Worm (Caenorhabditis elegans) whole organism, L1 larva: ENCODE results near the gene ZC317.6.
"Not testable (repeated sequence)": the region's sequence is repeated elsewhere in the genome, so short reads cannot be mapped to it uniquely, and the experiment has no call there.

Experiments
- C04F5.9 ChIP-seq: sonication (generic microtip); optimal IDR thresholded peaks from 2 replicates; lab custom pipeline; 2016; ENCODE audit warnings: missing genetic modification characterization, missing compliant biosample characterization
- C34B4.2 ChIP-seq: sonication (generic microtip); optimal IDR thresholded peaks from 2 replicates; lab custom pipeline; 2017; ENCODE audit warnings: mild to moderate bottlenecking, missing genetic modification characterization, missing compliant biosample characterization
- alr-1 ChIP-seq: fragments of 200-800 bp; sonication (Bioruptor generic); optimal IDR thresholded peaks from 2 replicates; lab custom pipeline; 2018; ENCODE audit warnings: borderline replicate concordance, mild to moderate bottlenecking, missing genetic modification characterization, missing compliant biosample characterization
- blmp-1 ChIP-seq: fragments of 150-350 bp; optimal IDR thresholded peaks from 2 replicates; lab custom pipeline; 2014; ENCODE audit warnings: missing biosample characterization, missing genetic modification characterization
- ceh-8 ChIP-seq: fragments of 200-800 bp; sonication (Bioruptor generic); optimal IDR thresholded peaks from 2 replicates; lab custom pipeline; 2018; ENCODE audit warnings: mild to moderate bottlenecking, missing genetic modification characterization, moderate library complexity, missing compliant biosample characterization
- ceh-82 ChIP-seq, 3 experiments: fragments of 150-350 bp in 1 of 3; sonication (generic microtip) in 2 of 3; optimal IDR thresholded peaks; 2 replicates each; lab custom pipeline; 2014 to 2017; ENCODE audit warnings: missing biosample characterization in 3 of 3, missing genetic modification characterization in 3 of 3
- ceh-88 ChIP-seq: fragments of 200-800 bp; sonication (Bioruptor generic); IDR thresholded peaks from 2 replicates; pipeline ENCODE4 v1.3.6; 2022; ENCODE audit warnings: missing genetic modification characterization, missing compliant biosample characterization
- ces-1 ChIP-seq: fragments of 150-350 bp; optimal IDR thresholded peaks from 2 replicates; lab custom pipeline; 2014; ENCODE audit warnings: missing biosample characterization, missing genetic modification reagents, missing genetic modification characterization
- dpl-1 ChIP-seq, 3 experiments: fragments of 150-350 bp in 2 of 3; sonication (generic microtip) in 1 of 3; optimal IDR thresholded peaks; 2 replicates each; lab custom pipeline; 2014 to 2017; ENCODE audit warnings: missing biosample characterization in 3 of 3, missing genetic modification characterization in 3 of 3, missing genetic modification reagents in 3 of 3
- efl-1 ChIP-seq, 4 experiments: fragments of 150-350 bp; optimal IDR thresholded peaks in 3 of 4; peaks in 1 of 4; 1 replicate in 1 of 4; 2 replicates in 3 of 4; lab custom pipeline; 2014; ENCODE audit warnings: missing biosample characterization in 2 of 4, missing genetic modification characterization in 2 of 4, missing genetic modification reagents in 2 of 4
- efl-3 ChIP-seq: fragments of 200-800 bp; sonication (Bioruptor generic); optimal IDR thresholded peaks from 2 replicates; lab custom pipeline; 2018; ENCODE audit warnings: mild to moderate bottlenecking, missing genetic modification characterization, missing compliant biosample characterization
- egl-13 ChIP-seq: sonication (generic microtip); optimal IDR thresholded peaks from 2 replicates; lab custom pipeline; 2016; ENCODE audit warnings: missing genotype, missing genetic modification reagents, missing genetic modification characterization, missing compliant biosample characterization
- elt-3 ChIP-seq, 6 experiments: fragments of 150-350 bp in 1 of 6; sonication (generic microtip); optimal IDR thresholded peaks; 2 replicates each; lab custom pipeline; 2017 to 2018; ENCODE audit warnings: missing biosample characterization in 6 of 6, missing genetic modification characterization in 6 of 6, inconsistent platforms in 1 of 6
- ets-5 ChIP-seq: fragments of 200-800 bp; sonication (Bioruptor generic); IDR thresholded peaks from 2 replicates; pipeline ENCODE4 v1.3.6; 2022; ENCODE audit warnings: missing genetic modification characterization, missing compliant biosample characterization
- fkh-8 ChIP-seq: sonication (generic microtip); optimal IDR thresholded peaks from 2 replicates; lab custom pipeline; 2016; ENCODE audit warnings: mild to moderate bottlenecking, missing genetic modification characterization, missing compliant biosample characterization
- hlh-4 ChIP-seq: sonication (generic microtip); optimal IDR thresholded peaks from 2 replicates; lab custom pipeline; 2016; ENCODE audit warnings: mild to moderate bottlenecking, missing genetic modification characterization, missing compliant biosample characterization
- jun-1 ChIP-seq: fragments of 150-350 bp; optimal IDR thresholded peaks from 2 replicates; lab custom pipeline; 2014; ENCODE audit warnings: missing biosample characterization, missing genetic modification reagents, missing genetic modification characterization
- lin-35 ChIP-seq, 2 experiments: fragments of 150-350 bp; optimal IDR thresholded peaks; 2 replicates each; lab custom pipeline; 2014; ENCODE audit warnings: missing biosample characterization in 2 of 2, missing genetic modification characterization in 2 of 2, missing genetic modification reagents in 2 of 2
- lin-39 ChIP-seq: fragments of 150-350 bp; optimal IDR thresholded peaks from 2 replicates; lab custom pipeline; 2014; ENCODE audit warnings: missing biosample characterization, missing genetic modification reagents, missing genetic modification characterization
- nhr-11 ChIP-seq: fragments of 150-350 bp; optimal IDR thresholded peaks from 2 replicates; lab custom pipeline; 2014; ENCODE audit warnings: missing biosample characterization, missing genetic modification characterization
- nhr-84 ChIP-seq: sonication (generic microtip); optimal IDR thresholded peaks from 2 replicates; lab custom pipeline; 2017; ENCODE audit warnings: missing biosample characterization, missing genetic modification characterization
- nhr-90 ChIP-seq: sonication (generic microtip); optimal IDR thresholded peaks from 2 replicates; lab custom pipeline; 2016; ENCODE audit warnings: mild to moderate bottlenecking, missing genetic modification characterization, missing compliant biosample characterization; ENCODE audit not compliant: poor library complexity
- pqm-1 ChIP-seq: sonication (generic microtip); optimal IDR thresholded peaks from 3 replicates; lab custom pipeline; 2017; ENCODE audit warnings: missing biosample characterization, missing genetic modification characterization
- snu-23 ChIP-seq: sonication (generic microtip); optimal IDR thresholded peaks from 2 replicates; lab custom pipeline; 2016; ENCODE audit warnings: missing genetic modification characterization, missing compliant biosample characterization
- sptf-1 ChIP-seq: fragments of 150-350 bp; optimal IDR thresholded peaks from 2 replicates; lab custom pipeline; 2014; ENCODE audit warnings: missing biosample characterization, missing genetic modification characterization
- sup-37 ChIP-seq: fragments of 200-800 bp; sonication (Bioruptor generic); optimal IDR thresholded peaks from 2 replicates; lab custom pipeline; 2018; ENCODE audit warnings: mild to moderate bottlenecking, missing genetic modification characterization, missing compliant biosample characterization
- swsn-7 ChIP-seq: sonication (generic microtip); optimal IDR thresholded peaks from 2 replicates; lab custom pipeline; 2016; ENCODE audit warnings: missing genetic modification characterization, missing compliant biosample characterization
- tlp-1 ChIP-seq: fragments of 150-350 bp; optimal IDR thresholded peaks from 2 replicates; lab custom pipeline; 2014; ENCODE audit warnings: missing biosample characterization, missing genetic modification characterization
- unc-130 ChIP-seq: fragments of 150-350 bp; optimal IDR thresholded peaks from 2 replicates; lab custom pipeline; 2017; ENCODE audit warnings: missing biosample characterization, missing genetic modification characterization, inconsistent platforms
- unc-86 ChIP-seq: sonication (generic microtip); optimal IDR thresholded peaks from 2 replicates; lab custom pipeline; 2016; ENCODE audit warnings: missing genetic modification characterization, missing compliant biosample characterization
- xbp-1 ChIP-seq: sonication (generic microtip); optimal IDR thresholded peaks from 2 replicates; lab custom pipeline; 2016; ENCODE audit warnings: missing genetic modification characterization, missing compliant biosample characterization

ZC317.6 gene

ce11 chrV:5484866-5485265, 16.5 kb upstream of the ZC317.6 start, which contains the start of gene srg-65:
Gene srg-65, minus strand, starts transcription at chrV:5484966.
- TF ChIP-seq jun-1 (tag; lab: Kevin White, UChicago) (no peak), egl-13 (no peak), xbp-1 (no peak), elt-3 (tag; optimal IDR thresholded peaks at IDR 0.05; lab: Kevin White, UChicago) (no peak), sup-37 (GFP tag; lab: Kevin White, UChicago) (no peak), nhr-84 (tag; lab: Kevin White, UChicago) (no peak), ces-1 (GFP tag; lab: Kevin White, UChicago) (no peak), ceh-82 (tag; optimal IDR thresholded peaks at IDR 0.05; lab: Kevin White, UChicago) (no peak), lin-35 (GFP tag; optimal IDR thresholded peaks at IDR 0.05; lab: Kevin White, UChicago) (no peak)

- TF ChIP-seq xbp-1 (no peak), ceh-8 (GFP tag; lab: Kevin White, UChicago) (peak; percentile 66)
Measured at ce11 chrV:5482315-5482714, 13.9 kb upstream of the ZC317.6 start, which contains the start of gene srg-66. Gene srg-66, minus strand, starts transcription at chrV:5482415.

ce11 chrV:5477719-5478118, 9.3 kb upstream of the ZC317.6 start:
- TF ChIP-seq lin-35 (GFP tag; optimal IDR thresholded peaks at IDR 0.05; lab: Kevin White, UChicago) (peak in 1 of 2 experiments; percentile 52), snu-23 (GFP tag; lab: Kevin White, UChicago) (no peak), efl-1 (optimal IDR thresholded peaks at IDR 0.05; lab: Kevin White, UChicago) (peak in 1 of 2 experiments; percentile 52), efl-1 (GFP tag; optimal IDR thresholded peaks at IDR 0.05 in 1 of 2; lab: Kevin White, UChicago) (peak; percentile 59 to 95), unc-130 (tag; lab: Kevin White, UChicago) (no peak), dpl-1 (GFP tag; optimal IDR thresholded peaks at IDR 0.05; lab: Kevin White, UChicago) (peak in 2 of 3 experiments; percentile 43 to 50)

DNA sequence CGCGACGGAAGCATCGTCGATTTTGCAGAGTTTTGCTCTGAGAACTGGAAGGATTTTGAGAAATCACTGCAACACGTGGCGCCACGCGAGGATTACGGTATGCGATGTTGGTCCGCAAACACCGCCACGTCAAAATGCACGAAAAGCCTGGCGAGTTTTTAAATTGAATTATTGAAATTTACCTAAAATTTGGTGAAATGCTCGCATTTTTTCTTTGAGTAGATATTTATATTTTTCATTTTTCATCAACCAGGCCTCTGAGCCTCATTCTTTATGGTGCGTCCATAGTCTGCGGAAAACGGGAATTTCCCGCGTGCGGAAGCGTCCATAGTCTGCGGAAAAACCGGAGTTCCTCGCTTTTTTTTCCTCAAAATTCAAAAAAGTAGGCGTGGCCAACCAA, 2.5 kb upstream of the ZC317.6 start, which contains the start of gene ZC317.7:
ZC317.7 (minus strand) TSS at position 101 of the 400 bp plus-strand sequence.
- not testable (repeated sequence) for TF ChIP-seq alr-1 (tag; lab: Kevin White, UChicago); fkh-8; nhr-90
- TF ChIP-seq, all 84 proteins: peak for 0; not testable (repeated sequence) for 84

DNA sequence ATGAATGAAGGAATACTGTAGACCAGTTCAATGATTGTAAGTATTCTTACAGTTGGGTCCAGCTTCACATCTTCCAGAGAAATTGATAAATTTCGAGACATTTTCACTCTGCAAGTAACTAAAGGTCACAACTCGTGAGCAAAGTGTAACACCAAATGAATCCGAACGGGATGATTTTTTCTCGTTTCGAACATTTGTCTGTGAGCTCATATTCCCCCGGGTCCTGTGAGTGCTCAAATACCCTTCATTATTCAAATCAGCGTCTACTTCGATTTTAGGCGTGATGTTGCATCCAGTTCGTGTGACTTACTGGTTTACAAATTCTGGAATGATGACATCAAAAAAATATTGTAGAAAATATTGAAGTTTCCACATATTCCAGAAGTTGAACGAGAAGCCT, 3.1 kb downstream of the ZC317.6 start, which contains the start of gene srg-68:
srg-68 (minus strand) TSS at position 101 of the 400 bp plus-strand sequence.
- TF ChIP-seq C04F5.9 (tag; lab: Kevin White, UChicago) (no peak), snu-23 (GFP tag; lab: Kevin White, UChicago) (no peak), hlh-4 (tag; lab: Kevin White, UChicago) (no peak), sptf-1 (tag; lab: Kevin White, UChicago) (no peak), ets-5 (GFP tag; lab: Robert Waterston, UW) (no peak)

- TF ChIP-seq tlp-1 (tag; lab: Kevin White, UChicago) (no peak), jun-1 (tag; lab: Kevin White, UChicago) (no peak), unc-86 (tag; lab: Kevin White, UChicago) (no peak), hlh-4 (tag; lab: Kevin White, UChicago) (no peak), efl-1 (optimal IDR thresholded peaks at IDR 0.05; lab: Kevin White, UChicago) (no peak), efl-1 (GFP tag; optimal IDR thresholded peaks at IDR 0.05 in 1 of 2; lab: Kevin White, UChicago) (peak in 1 of 2 experiments; percentile 26)
Measured at ce11 chrV:5462894-5463293, 5.5 kb downstream of the ZC317.6 start, which contains the start of gene srg-67. Gene srg-67, minus strand, starts transcription at chrV:5462994.

- TF ChIP-seq lin-39 (tag; lab: Kevin White, UChicago) (no peak), C34B4.2 (tag; lab: Kevin White, UChicago) (no peak), blmp-1 (tag; lab: Kevin White, UChicago) (no peak), pqm-1 (tag; lab: Kevin White, UChicago) (no peak), nhr-11 (tag; lab: Kevin White, UChicago) (no peak), swsn-7 (tag; lab: Kevin White, UChicago) (no peak), efl-3 (GFP tag; lab: Kevin White, UChicago) (no peak), ceh-88 (GFP tag; lab: Robert Waterston, UW) (no peak)
Measured at ce11 chrV:5459806-5460205, 8.6 kb downstream of the ZC317.6 start, which contains the start of gene ZC317.2. Gene ZC317.2, plus strand, starts transcription at chrV:5460106.
